Worm (Caenorhabditis elegans): ENCODE data around the gene ddl-3.

Gene ddl-3

ce11 chrII:14365182-14365751 is 21.0 kb upstream of the ddl-3 start, which contains the start of gene imb-2 (continued):
- TF ChIP-seq attf-5 (GFP tag; optimal IDR thresholded peaks at IDR 0.05) = peak; percentile 89
- TF ChIP-seq atf-7 (tag; optimal IDR thresholded peaks at IDR 0.05) = no peak
- peak; percentile 40; the same call in 1 of the 2 replicates for TF ChIP-seq D2030.7 (GFP tag; IDR thresholded peaks at IDR 0.05)
- TF ChIP-seq lir-1 (GFP tag; conservative IDR thresholded peaks at IDR 0.05) = no peak
- peak; percentile 1 for TF ChIP-seq hrde-1 (tag; optimal IDR thresholded peaks at IDR 0.05; ENCODE audit: borderline replicate concordance)
- TF ChIP-seq lin-26 (GFP tag; IDR thresholded peaks at IDR 0.05) = no peak
- peak; percentile 60 for TF ChIP-seq mcd-1 (GFP tag; IDR thresholded peaks at IDR 0.05)
- no peak for TF ChIP-seq snpc-4 (GFP tag; optimal IDR thresholded peaks at IDR 0.05)
- peak in 2 of 4 experiments; percentile 20 to 38 for TF ChIP-seq snpc-4 (tag; optimal IDR thresholded peaks at IDR 0.05)
- no peak for TF ChIP-seq dpff-1 (tag; optimal IDR thresholded peaks at IDR 0.05)
- TF ChIP-seq madf-3 (GFP tag; IDR thresholded peaks at IDR 0.05) = no peak
- TF ChIP-seq ceh-91 (GFP tag; IDR thresholded peaks at IDR 0.05) = peak; percentile 52; the same call in 1 of the 2 replicates
- TF ChIP-seq lsy-27 (tag; optimal IDR thresholded peaks at IDR 0.05; ENCODE audit: borderline replicate concordance, insufficient read depth) = no peak
- peak; percentile 1 for TF ChIP-seq snpc-1.1 (tag; optimal IDR thresholded peaks at IDR 0.05; ENCODE audit: insufficient read depth)
- TF ChIP-seq snpc-3.4 (tag; optimal IDR thresholded peaks at IDR 0.05) = peak; percentile 13
- TF ChIP-seq Y53G8AR.9 (GFP tag; conservative IDR thresholded peaks at IDR 0.05) = no peak
- TF ChIP-seq Y95B8A.8 (GFP tag; IDR thresholded peaks at IDR 0.05) = no peak
- peak; percentile 12 for TF ChIP-seq ceh-27 (GFP tag; optimal IDR thresholded peaks at IDR 0.05)
- peak; percentile 40 for TF ChIP-seq efl-1 (GFP tag; optimal IDR thresholded peaks at IDR 0.05)

ce11 chrII:14361719-14362118 is 17.5 kb upstream of the ddl-3 start, which contains the start of gene tebp-1:
tebp-1 (plus strand) TSS chrII:14362019.
- TF ChIP-seq somi-1 (GFP tag; optimal IDR thresholded peaks at IDR 0.05) (no peak), D2030.7 (GFP tag; IDR thresholded peaks at IDR 0.05) (no peak), atf-7 (tag; optimal IDR thresholded peaks at IDR 0.05) (no peak), athp-1 (tag; optimal IDR thresholded peaks at IDR 0.05) (no peak), akir-1 (GFP tag; optimal IDR thresholded peaks at IDR 0.05) (no peak), T07F8.4 (tag; optimal IDR thresholded peaks at IDR 0.05) (no peak)

ce11 chrII:14360675-14361074 is 16.4 kb upstream of the ddl-3 start:
- no peak for TF ChIP-seq F55B11.4 (tag; optimal IDR thresholded peaks at IDR 0.05; ENCODE audit: borderline replicate concordance, insufficient read depth)
- TF ChIP-seq ceh-40 (GFP tag; IDR thresholded peaks at IDR 0.05) = no peak
- 0 out of 2 replicates have a peak, but pooled peaks have one; percentile 4 for TF ChIP-seq bed-1 (GFP tag; IDR thresholded peaks at IDR 0.05)
- no peak for TF ChIP-seq hmg-1.2 (GFP tag; IDR thresholded peaks at IDR 0.05)
- TF ChIP-seq egrh-3 (GFP tag; IDR thresholded peaks at IDR 0.05) = no peak
- peak; percentile 52; the same call in 1 of the 2 replicates for TF ChIP-seq zfh-2 (GFP tag; conservative IDR thresholded peaks at IDR 0.05)
- TF ChIP-seq die-1 (tag; optimal IDR thresholded peaks at IDR 0.05) = no peak

ce11 chrII:14359007-14359406 is 14.8 kb upstream of the ddl-3 start:
- no peak for TF ChIP-seq ztf-18 (tag; optimal IDR thresholded peaks at IDR 0.05)
- TF ChIP-seq snpc-1.1 (tag; optimal IDR thresholded peaks at IDR 0.05; ENCODE audit: insufficient read depth) = peak; percentile 8
- no peak for TF ChIP-seq F39B2.1 (GFP tag; IDR thresholded peaks at IDR 0.05)

All from whole organism, young adult.